Fruit fly (Drosophila melanogaster): ENCODE measurements around the gene CG42588.

CG42588 gene

dm6 chr3L:12833864-12834525 is 19.9 kb downstream of the CG42588 start (continued):
- no peak for TF ChIP-seq CG18011 (GFP tag; optimal IDR thresholded peaks at IDR 0.05)
- TF ChIP-seq ssp (GFP tag; IDR thresholded peaks at IDR 0.05): no peak
- no peak for TF ChIP-seq CG34376 (GFP tag; optimal IDR thresholded peaks at IDR 0.05)
- no peak for TF ChIP-seq knrl (GFP tag; IDR thresholded peaks at IDR 0.05; ENCODE audit: partially characterized antibody)
- TF ChIP-seq Doc2 (GFP tag; IDR thresholded peaks at IDR 0.05): no peak
- TF ChIP-seq CG8924 (tag; optimal IDR thresholded peaks at IDR 0.05): no peak
- no peak for TF ChIP-seq CG12236 (GFP tag; optimal IDR thresholded peaks at IDR 0.05)
- TF ChIP-seq sc (optimal IDR thresholded peaks at IDR 0.05): no peak
- TF ChIP-seq sc (GFP tag; optimal IDR thresholded peaks at IDR 0.05): no peak
- TF ChIP-seq sqz (GFP tag; optimal IDR thresholded peaks at IDR 0.05): no peak
- no peak for TF ChIP-seq br (optimal IDR thresholded peaks at IDR 0.05)
- peak; percentile 7 for TF ChIP-seq gfzf (GFP tag; optimal IDR thresholded peaks at IDR 0.05)
- no peak for TF ChIP-seq btn (GFP tag; optimal IDR thresholded peaks at IDR 0.05)
- TF ChIP-seq ham (GFP tag; IDR thresholded peaks at IDR 0.05): no peak
- TF ChIP-seq unc-4 (GFP tag; IDR thresholded peaks at IDR 0.05; ENCODE audit: partially characterized antibody): no peak
- TF ChIP-seq ewg (GFP tag; optimal IDR thresholded peaks at IDR 0.05): peak; percentile 21
- no peak for TF ChIP-seq CG30403 (GFP tag; optimal IDR thresholded peaks at IDR 0.05)
- no peak for TF ChIP-seq YL-1 (GFP tag; optimal IDR thresholded peaks at IDR 0.05)
- TF ChIP-seq CG14965 (GFP tag; optimal IDR thresholded peaks at IDR 0.05; ENCODE audit: borderline replicate concordance): no peak
- TF ChIP-seq row (GFP tag; IDR thresholded peaks at IDR 0.05): no peak
- TF ChIP-seq Dip2 (GFP tag; IDR thresholded peaks at IDR 0.05): no peak
- peak; percentile 73 for TF ChIP-seq Med (GFP tag)
- TF ChIP-seq nmo (GFP tag; optimal IDR thresholded peaks at IDR 0.05): no peak
- no peak for TF ChIP-seq Tbp (GFP tag; optimal IDR thresholded peaks at IDR 0.05)
- TF ChIP-seq scrt (GFP tag; optimal IDR thresholded peaks at IDR 0.05): peak; percentile 21
- no peak for TF ChIP-seq Usf (GFP tag; optimal IDR thresholded peaks at IDR 0.05)
- TF ChIP-seq Bgb (GFP tag; IDR thresholded peaks at IDR 0.05; ENCODE audit: partially characterized antibody): peak; percentile 46
- no peak for TF ChIP-seq cas (GFP tag; IDR thresholded peaks at IDR 0.05)
- TF ChIP-seq ac (GFP tag; optimal IDR thresholded peaks at IDR 0.05): no peak
- TF ChIP-seq trem (tag; optimal IDR thresholded peaks at IDR 0.05): no peak
- TF ChIP-seq CG4730 (GFP tag; IDR thresholded peaks at IDR 0.05): no peak
- TF ChIP-seq CG13424 (tag; optimal IDR thresholded peaks at IDR 0.05): no peak
- TF ChIP-seq Side (GFP tag; optimal IDR thresholded peaks at IDR 0.05): no peak
- TF ChIP-seq Abd-B (GFP tag; optimal IDR thresholded peaks at IDR 0.05): no peak
- TF ChIP-seq Camta (GFP tag; optimal IDR thresholded peaks at IDR 0.05): no peak
- no peak for TF ChIP-seq CG7928 (GFP tag; optimal IDR thresholded peaks at IDR 0.05)
- TF ChIP-seq chn (GFP tag; optimal IDR thresholded peaks at IDR 0.05): no peak
- TF ChIP-seq CG2202 (tag; optimal IDR thresholded peaks at IDR 0.05): no peak
- TF ChIP-seq CG16813 (GFP tag; IDR thresholded peaks at IDR 0.05; ENCODE audit: partially characterized antibody): no peak
- TF ChIP-seq CG10147 (GFP tag; optimal IDR thresholded peaks at IDR 0.05): no peak
- no peak for TF ChIP-seq Nf-YB (GFP tag; optimal IDR thresholded peaks at IDR 0.05)
- TF ChIP-seq ATbp (GFP tag; optimal IDR thresholded peaks at IDR 0.05): no peak
- no peak for TF ChIP-seq CG33557 (GFP tag; optimal IDR thresholded peaks at IDR 0.05)
- peak; percentile 21; the same call in 1 of the 3 replicates for TF ChIP-seq CG17361 (GFP tag; IDR thresholded peaks at IDR 0.05)
- no peak for TF ChIP-seq wdn (GFP tag; IDR thresholded peaks at IDR 0.05)
- no peak for TF ChIP-seq CG3838 (GFP tag; optimal IDR thresholded peaks at IDR 0.05)
- TF ChIP-seq zfh2 (GFP tag; optimal IDR thresholded peaks at IDR 0.05): no peak
- no peak for TF ChIP-seq crp (GFP tag; optimal IDR thresholded peaks at IDR 0.05)
- TF ChIP-seq CG12659 (GFP tag; optimal IDR thresholded peaks at IDR 0.05): no peak
- no peak for TF ChIP-seq eve (GFP tag; optimal IDR thresholded peaks at IDR 0.05)
